Fruit fly (Drosophila melanogaster) whole organism, embryonic: ENCODE measurements around the gene CG7878.

Source experiments
- Asciz ChIP-seq: fragments of 200-800 bp; sonication (Bioruptor generic); optimal IDR thresholded peaks from 2 replicates; lab custom pipeline; 2017; ENCODE audit warnings: missing biosample characterization, mild to moderate bottlenecking, missing genetic modification characterization, missing genetic modification reagents
- CG10209 ChIP-seq: fragments of 200-800 bp; sonication (Bioruptor generic); optimal IDR thresholded peaks from 3 replicates; lab custom pipeline; 2017; ENCODE audit warnings: missing biosample characterization, mild to moderate bottlenecking, missing genetic modification characterization, missing genetic modification reagents
- CG10321 ChIP-seq: fragments of 200-800 bp; sonication (Bioruptor generic); IDR thresholded peaks from 2 replicates; pipeline ENCODE4 v1.3.6; 2022; ENCODE audit warnings: missing biosample characterization, missing genetic modification characterization
- CG11085 ChIP-seq: fragments of 200-800 bp; sonication (Bioruptor generic); IDR thresholded peaks from 2 replicates; pipeline ENCODE4 v1.3.6; 2022; ENCODE audit warnings: missing biosample characterization, missing genetic modification characterization
- CG12104 ChIP-seq: fragments of 200-800 bp; sonication (Bioruptor generic); optimal IDR thresholded peaks from 3 replicates; lab custom pipeline; 2016; ENCODE audit warnings: missing biosample characterization, missing genetic modification characterization
- CG12219 ChIP-seq: fragments of 200-800 bp; sonication (Bioruptor generic); optimal IDR thresholded peaks from 3 replicates; lab custom pipeline; 2018; ENCODE audit warnings: missing biosample characterization, mild to moderate bottlenecking, missing genetic modification characterization
- CG12299 ChIP-seq: fragments of 200-800 bp; sonication (Bioruptor generic); optimal IDR thresholded peaks from 2 replicates; lab custom pipeline; 2018; ENCODE audit warnings: missing biosample characterization, mild to moderate bottlenecking, missing genetic modification characterization
- CG13123 ChIP-seq: fragments of 200-800 bp; sonication (Bioruptor generic); optimal IDR thresholded peaks from 2 replicates; lab custom pipeline; 2016; ENCODE audit warnings: missing biosample characterization, missing genetic modification characterization
- CG13624 ChIP-seq: fragments of 200-800 bp; sonication (Bioruptor generic); optimal IDR thresholded peaks from 2 replicates; lab custom pipeline; 2016; ENCODE audit warnings: missing biosample characterization, missing genetic modification characterization
- CG15011 ChIP-seq: fragments of 200-800 bp; sonication (Bioruptor generic); optimal IDR thresholded peaks from 3 replicates; lab custom pipeline; 2018; ENCODE audit warnings: missing biosample characterization, mild to moderate bottlenecking, missing genetic modification characterization
- CG1602 ChIP-seq: fragments of 200-800 bp; sonication (Bioruptor generic); optimal IDR thresholded peaks from 3 replicates; lab custom pipeline; 2016; ENCODE audit warnings: missing biosample characterization, missing genetic modification characterization
- CG2199 ChIP-seq: fragments of 200-800 bp; sonication (Bioruptor generic); IDR thresholded peaks from 3 replicates; pipeline ENCODE4 v1.3.6; 2022; ENCODE audit warnings: missing biosample characterization, missing genetic modification characterization
- CG30020 ChIP-seq: fragments of 200-800 bp; optimal IDR thresholded peaks from 2 replicates; lab custom pipeline; 2019; ENCODE audit warnings: missing biosample characterization, mild to moderate bottlenecking, missing genetic modification characterization, moderate library complexity
- CG42726 ChIP-seq: fragments of 200-800 bp; sonication (Bioruptor generic); IDR thresholded peaks from 2 replicates; pipeline ENCODE4 v1.3.6; 2022; ENCODE audit warnings: missing biosample characterization, missing genetic modification characterization; ENCODE audit not compliant: partially characterized antibody
- CG4360 ChIP-seq: fragments of 200-800 bp; sonication (Bioruptor generic); IDR thresholded peaks from 2 replicates; pipeline ENCODE4 v1.3.6; 2022; ENCODE audit warnings: missing biosample characterization, missing genetic modification characterization
- CG43689 ChIP-seq: fragments of 200-800 bp; sonication (Bioruptor generic); IDR thresholded peaks from 2 replicates; pipeline ENCODE4 v1.3.6; 2022; ENCODE audit warnings: missing biosample characterization, missing genetic modification characterization
- CG8089 ChIP-seq: fragments of 200-800 bp; sonication (Bioruptor generic); optimal IDR thresholded peaks from 3 replicates; lab custom pipeline; 2016; ENCODE audit warnings: missing biosample characterization, missing genetic modification characterization
- CG8478 ChIP-seq: fragments of >200 bp; optimal IDR thresholded peaks from 2 replicates; lab custom pipeline; 2018
- CG9437 ChIP-seq: fragments of 200-800 bp; sonication (Bioruptor generic); optimal IDR thresholded peaks from 2 replicates; lab custom pipeline; 2018; ENCODE audit warnings: missing biosample characterization, mild to moderate bottlenecking, missing genetic modification characterization
- D19A ChIP-seq: fragments of 200-800 bp; optimal IDR thresholded peaks from 3 replicates; lab custom pipeline; 2019; ENCODE audit warnings: missing biosample characterization, mild to moderate bottlenecking, missing genetic modification characterization, moderate library complexity
- Dbx ChIP-seq: fragments of 200-800 bp; sonication (Bioruptor generic); IDR thresholded peaks from 3 replicates; pipeline ENCODE4 v1.3.6; 2022; ENCODE audit warnings: missing biosample characterization, missing genetic modification characterization
- Dek ChIP-seq: fragments of 200-800 bp; sonication (Bioruptor generic); optimal IDR thresholded peaks from 3 replicates; lab custom pipeline; 2019; ENCODE audit warnings: missing biosample characterization, mild to moderate bottlenecking, missing genetic modification characterization, moderate library complexity
- Dip3 ChIP-seq: fragments of 200-800 bp; sonication (Bioruptor generic); optimal IDR thresholded peaks from 3 replicates; lab custom pipeline; 2016; ENCODE audit warnings: missing biosample characterization, missing genetic modification characterization
- Doc2 ChIP-seq: fragments of 200-800 bp; sonication (Bioruptor generic); IDR thresholded peaks from 2 replicates; pipeline ENCODE4 v1.3.6; 2022; ENCODE audit warnings: missing biosample characterization, missing genetic modification characterization
- Gug ChIP-seq: fragments of 200-800 bp; sonication (Bioruptor generic); IDR thresholded peaks from 4 replicates; pipeline ENCODE4 v1.3.6; 2022; ENCODE audit warnings: missing biosample characterization, missing genetic modification characterization
- HHEX ChIP-seq: fragments of 200-800 bp; sonication (Bioruptor generic); optimal IDR thresholded peaks from 3 replicates; lab custom pipeline; 2017; ENCODE audit warnings: missing biosample characterization, mild to moderate bottlenecking, missing genetic modification characterization, missing genetic modification reagents
- HLH3B ChIP-seq: fragments of 200-800 bp; sonication (Bioruptor generic); IDR thresholded peaks from 2 replicates; pipeline ENCODE4 v1.3.6; 2022; ENCODE audit warnings: missing biosample characterization, missing genetic modification characterization
- HLHmδ ChIP-seq: fragments of 200-800 bp; sonication (Bioruptor generic); optimal IDR thresholded peaks from 2 replicates; lab custom pipeline; 2018; ENCODE audit warnings: missing biosample characterization, mild to moderate bottlenecking, missing genetic modification characterization, moderate library complexity
- HmgZ ChIP-seq: fragments of 200-800 bp; sonication (Bioruptor generic); optimal IDR thresholded peaks from 2 replicates; lab custom pipeline; 2018; ENCODE audit warnings: missing biosample characterization, mild to moderate bottlenecking, missing genetic modification characterization
- Lpt ChIP-seq: fragments of >200 bp; optimal IDR thresholded peaks from 2 replicates; lab custom pipeline; 2018; ENCODE audit warnings: missing biosample characterization, missing genetic modification characterization
- Oli ChIP-seq: fragments of 200-800 bp; sonication (Bioruptor generic); optimal IDR thresholded peaks from 2 replicates; lab custom pipeline; 2018; ENCODE audit warnings: missing biosample characterization, mild to moderate bottlenecking, missing genetic modification characterization, moderate library complexity
- Taf1 ChIP-seq: fragments of 200-800 bp; sonication (Bioruptor generic); IDR thresholded peaks from 2 replicates; pipeline ENCODE4 v1.3.6; 2022; ENCODE audit warnings: missing biosample characterization, missing genetic modification characterization
- ase ChIP-seq: fragments of 200-800 bp; sonication (Bioruptor generic); IDR thresholded peaks from 3 replicates; pipeline ENCODE4 v1.3.6; 2022; ENCODE audit warnings: missing biosample characterization, missing genetic modification characterization
- btn ChIP-seq: fragments of 200-800 bp; sonication (Bioruptor generic); optimal IDR thresholded peaks from 2 replicates; lab custom pipeline; 2016; ENCODE audit warnings: missing biosample characterization, missing genetic modification characterization
- cwo ChIP-seq: fragments of 200-800 bp; sonication (Bioruptor generic); optimal IDR thresholded peaks from 3 replicates; lab custom pipeline; 2017; ENCODE audit warnings: missing biosample characterization, missing genetic modification characterization, mild to moderate bottlenecking, moderate library complexity, missing genetic modification reagents
- exex ChIP-seq: fragments of 200-800 bp; sonication (Bioruptor generic); optimal IDR thresholded peaks from 4 replicates; lab custom pipeline; 2018; ENCODE audit warnings: missing biosample characterization, mild to moderate bottlenecking, missing genetic modification characterization, moderate library complexity
- fru ChIP-seq: fragments of >200 bp; optimal IDR thresholded peaks from 2 replicates; lab custom pipeline; 2017
- gcm ChIP-seq: fragments of 200-800 bp; sonication (Bioruptor generic); optimal IDR thresholded peaks from 2 replicates; lab custom pipeline; 2019; ENCODE audit warnings: missing biosample characterization, mild to moderate bottlenecking, missing genetic modification characterization, moderate library complexity
- gsb-n ChIP-seq: fragments of 200-800 bp; sonication (Bioruptor generic); optimal IDR thresholded peaks from 3 replicates; lab custom pipeline; 2018; ENCODE audit warnings: missing biosample characterization, mild to moderate bottlenecking, missing genetic modification characterization
- mld ChIP-seq: fragments of 200-800 bp; sonication (Bioruptor generic); IDR thresholded peaks from 3 replicates; pipeline ENCODE4 v1.3.6; 2022; ENCODE audit warnings: missing biosample characterization, missing genetic modification characterization; ENCODE audit not compliant: partially characterized antibody
- nom ChIP-seq: fragments of 200-800 bp; sonication (Bioruptor generic); optimal IDR thresholded peaks from 2 replicates; lab custom pipeline; 2017; ENCODE audit warnings: missing biosample characterization, missing genetic modification characterization, mild to moderate bottlenecking, moderate library complexity, missing genetic modification reagents
- otp ChIP-seq: fragments of 200-800 bp; sonication (Bioruptor generic); IDR thresholded peaks from 3 replicates; pipeline ENCODE4, ENCODE4 v1.3.6; 2022; ENCODE audit warnings: missing biosample characterization, missing genetic modification characterization
- pho ChIP-seq: fragments of 200-800 bp; sonication (Bioruptor generic); optimal IDR thresholded peaks from 2 replicates; lab custom pipeline; 2016; ENCODE audit warnings: missing biosample characterization, missing genetic modification characterization
- phol ChIP-seq: fragments of 200-800 bp; sonication (Bioruptor generic); optimal IDR thresholded peaks from 3 replicates; lab custom pipeline; 2018; ENCODE audit warnings: missing biosample characterization, mild to moderate bottlenecking, missing genetic modification characterization, moderate library complexity
- pzg ChIP-seq: fragments of 200-800 bp; sonication (Bioruptor generic); optimal IDR thresholded peaks from 3 replicates; lab custom pipeline; 2018; ENCODE audit warnings: missing biosample characterization, mild to moderate bottlenecking, missing genetic modification characterization, moderate library complexity
- tap ChIP-seq: fragments of 200-800 bp; optimal IDR thresholded peaks from 3 replicates; lab custom pipeline; 2019; ENCODE audit warnings: missing biosample characterization, mild to moderate bottlenecking, missing genetic modification characterization, moderate library complexity
- tio ChIP-seq: fragments of 200-800 bp; sonication (Bioruptor generic); optimal IDR thresholded peaks from 2 replicates; lab custom pipeline; 2017; ENCODE audit warnings: missing biosample characterization, missing genetic modification characterization, inconsistent platforms
- tna ChIP-seq: fragments of 200-800 bp; sonication (Bioruptor generic); IDR thresholded peaks from 2 replicates; pipeline ENCODE4 v1.3.6; 2022; ENCODE audit warnings: missing biosample characterization, missing genetic modification characterization; ENCODE audit not compliant: partially characterized antibody
- toy ChIP-seq: fragments of 200-800 bp; sonication (Bioruptor generic); IDR thresholded peaks from 2 replicates; pipeline ENCODE4 v1.3.6; 2022; ENCODE audit warnings: missing biosample characterization, missing genetic modification characterization
- ttk ChIP-seq: fragments of 200-800 bp; sonication (Bioruptor generic); IDR thresholded peaks from 2 replicates; pipeline ENCODE4 v2.1.2; 2022; ENCODE audit warnings: missing biosample characterization, missing genetic modification characterization
- tup ChIP-seq: fragments of 200-800 bp; sonication (Bioruptor generic); optimal IDR thresholded peaks from 2 replicates; lab custom pipeline; 2016; ENCODE audit warnings: missing biosample characterization, mild to moderate bottlenecking, missing genetic modification characterization, moderate library complexity
- z ChIP-seq: fragments of 200-800 bp; sonication (Bioruptor generic); IDR thresholded peaks from 3 replicates; pipeline ENCODE4 v1.3.6; 2022; ENCODE audit warnings: missing biosample characterization, missing genetic modification characterization
- zfh2 ChIP-seq: fragments of 200-800 bp; sonication (Bioruptor generic); optimal IDR thresholded peaks from 2 replicates; lab custom pipeline; 2016; ENCODE audit warnings: missing biosample characterization, missing genetic modification characterization

CG7878 gene

dm6 chr3R:8115205-8115604 lies 7.3 kb upstream of the CG7878 start (continued):
- TF ChIP-seq HLH3B (GFP tag; lab: Robert Waterston, UW) = no peak
- no peak for TF ChIP-seq tna (GFP tag; lab: Robert Waterston, UW)
- no peak for TF ChIP-seq ttk
- TF ChIP-seq btn = no peak
- no peak for TF ChIP-seq otp (GFP tag; lab: Robert Waterston, UW)
- TF ChIP-seq pho = peak; percentile 22
- no peak for TF ChIP-seq Taf1
- no peak for TF ChIP-seq toy (GFP tag; lab: Robert Waterston, UW)
- no peak for TF ChIP-seq fru (lab: Kevin White, UChicago)
- TF ChIP-seq cwo (GFP tag; lab: Kevin White, UChicago) = peak; percentile 61
- no peak for TF ChIP-seq pzg (GFP tag; lab: Kevin White, UChicago)
- peak; percentile 53 for TF ChIP-seq HHEX (GFP tag; lab: Kevin White, UChicago)
- TF ChIP-seq CG1602 = no peak
- TF ChIP-seq Asciz = peak; percentile 23
- TF ChIP-seq CG11085 (GFP tag; lab: Robert Waterston, UW) = no peak
- TF ChIP-seq CG12219 (GFP tag; lab: Kevin White, UChicago) = peak; percentile 7
- TF ChIP-seq CG30020 (tag; lab: Kevin White, UChicago) = no peak
- peak; percentile 48; the same call in 1 of the 3 replicates for TF ChIP-seq Dbx (GFP tag; lab: Robert Waterston, UW)
- TF ChIP-seq Gug (GFP tag; lab: Robert Waterston, UW) = no peak
- no peak for TF ChIP-seq z
- no peak for TF ChIP-seq CG8089 (GFP tag; lab: Kevin White, UChicago)
- no peak for TF ChIP-seq Doc2 (GFP tag; lab: Robert Waterston, UW)
- TF ChIP-seq CG13123 (GFP tag; lab: Kevin White, UChicago) = no peak
- TF ChIP-seq Oli = no peak
- no peak for TF ChIP-seq Lpt (GFP tag; lab: Kevin White, UChicago)
- no peak for TF ChIP-seq mld
- peak; percentile 39 for TF ChIP-seq CG10209
- no peak for TF ChIP-seq gcm (GFP tag; lab: Kevin White, UChicago)
- TF ChIP-seq Dip3 (GFP tag; lab: Kevin White, UChicago) = no peak
- TF ChIP-seq tup (GFP tag; lab: Kevin White, UChicago) = no peak
- TF ChIP-seq tio (GFP tag; lab: Kevin White, UChicago) = no peak
- peak; percentile 74 for TF ChIP-seq CG12299 (tag; lab: Kevin White, UChicago)
- no peak for TF ChIP-seq CG2199
- TF ChIP-seq CG8478 (lab: Kevin White, UChicago) = no peak
- TF ChIP-seq Dek (tag; lab: Kevin White, UChicago) = peak; percentile 18
- TF ChIP-seq CG10321 = no peak
- TF ChIP-seq CG4360 = no peak
- peak; percentile 88 for TF ChIP-seq exex
- TF ChIP-seq CG12104 (GFP tag; lab: Kevin White, UChicago) = no peak
- peak; percentile 56 for TF ChIP-seq HmgZ (tag; lab: Kevin White, UChicago)
- no peak for TF ChIP-seq nom (GFP tag; lab: Kevin White, UChicago)
- TF ChIP-seq ase (GFP tag; lab: Robert Waterston, UW) = no peak
- TF ChIP-seq CG42726 (GFP tag; lab: Robert Waterston, UW) = no peak
- no peak for TF ChIP-seq zfh2
- no peak for TF ChIP-seq CG13624 (GFP tag; lab: Kevin White, UChicago)
- peak; percentile 45 for TF ChIP-seq tap (tag; lab: Kevin White, UChicago)
- TF ChIP-seq CG43689 (GFP tag; lab: Robert Waterston, UW) = no peak
- TF ChIP-seq HLHmδ = no peak
- no peak for TF ChIP-seq phol (tag; lab: Kevin White, UChicago)
- no peak for TF ChIP-seq CG15011 (GFP tag; lab: Kevin White, UChicago)
- TF ChIP-seq D19A (tag; lab: Kevin White, UChicago) = no peak
- no peak for TF ChIP-seq gsb-n (tag; lab: Kevin White, UChicago)
- no peak for TF ChIP-seq CG9437
